Fruit fly (Drosophila melanogaster): Measurements from ENCODE around the gene CYLD.

The CYLD gene

dm6 chr2L:10276846-10277245 lies 22.8 kb downstream of the CYLD start (continued):
- TF ChIP-seq CG8290 (GFP tag; optimal IDR thresholded peaks at IDR 0.05) (no peak), CG8290 (tag; optimal IDR thresholded peaks at IDR 0.05) (no peak), Gsc (GFP tag; IDR thresholded peaks at IDR 0.05) (no peak), h (optimal IDR thresholded peaks at IDR 0.05) (no peak), zfh1 (GFP tag; IDR thresholded peaks at IDR 0.05) (peak; percentile 62), CG10147 (GFP tag; optimal IDR thresholded peaks at IDR 0.05) (no peak), Chrac-16 (GFP tag; optimal IDR thresholded peaks at IDR 0.05) (peak; percentile 14), Atf3 (GFP tag; optimal IDR thresholded peaks at IDR 0.05) (no peak), CG1792 (GFP tag; optimal IDR thresholded peaks at IDR 0.05) (peak; percentile 15), chm (GFP tag; IDR thresholded peaks at IDR 0.05) (no peak), HLHmδ (GFP tag; optimal IDR thresholded peaks at IDR 0.05) (no peak), Mrtf (GFP tag; IDR thresholded peaks at IDR 0.05) (no peak), oc (tag; optimal IDR thresholded peaks at IDR 0.05) (no peak), tup (GFP tag; optimal IDR thresholded peaks at IDR 0.05) (no peak), fd3F (GFP tag; optimal IDR thresholded peaks at IDR 0.05) (no peak), CG2875 (GFP tag; optimal IDR thresholded peaks at IDR 0.05) (no peak), CG13287 (GFP tag; IDR thresholded peaks at IDR 0.05; ENCODE audit: partially characterized antibody) (no peak), pros (GFP tag; optimal IDR thresholded peaks at IDR 0.05) (no peak), CG17829 (tag; optimal IDR thresholded peaks at IDR 0.05) (no peak), crc (GFP tag; optimal IDR thresholded peaks at IDR 0.05) (no peak), CG14014 (GFP tag; IDR thresholded peaks at IDR 0.05) (peak; percentile 28; the same call in 1 of the 2 replicates), ken (GFP tag; IDR thresholded peaks at IDR 0.05) (0 out of 3 replicates have a peak, but pooled peaks have one; percentile 46), Ptx1 (GFP tag; IDR thresholded peaks at IDR 0.05) (peak; percentile 40; the same call in 1 of the 2 replicates), CG8359 (GFP tag; optimal IDR thresholded peaks at IDR 0.05; ENCODE audit: borderline replicate concordance) (no peak), Hmr (GFP tag; optimal IDR thresholded peaks at IDR 0.05) (no peak), CTCF (GFP tag; optimal IDR thresholded peaks at IDR 0.05) (no peak), dpn (GFP tag; optimal IDR thresholded peaks at IDR 0.05) (peak; percentile 5 to 22), CG12942 (GFP tag; optimal IDR thresholded peaks at IDR 0.05) (no peak), CG9797 (GFP tag; optimal IDR thresholded peaks at IDR 0.05) (no peak), cad (GFP tag; optimal IDR thresholded peaks at IDR 0.05) (no peak), sna (GFP tag; IDR thresholded peaks at IDR 0.05; ENCODE audit: partially characterized antibody) (no peak), tll (GFP tag; optimal IDR thresholded peaks at IDR 0.05) (no peak), gfzf (GFP tag; optimal IDR thresholded peaks at IDR 0.05) (no peak), slou (GFP tag; optimal IDR thresholded peaks at IDR 0.05) (no peak), CG2199 (GFP tag; IDR thresholded peaks at IDR 0.05) (0 out of 3 replicates have a peak, but pooled peaks have one; percentile 34), Ets65A (GFP tag) (peak; percentile 53), Dbx (GFP tag; IDR thresholded peaks at IDR 0.05) (no peak), CG18764 (GFP tag; optimal IDR thresholded peaks at IDR 0.05) (no peak), ac (GFP tag; optimal IDR thresholded peaks at IDR 0.05) (no peak), CG8944 (GFP tag; optimal IDR thresholded peaks at IDR 0.05) (peak; percentile 4), E2f1 (GFP tag; IDR thresholded peaks at IDR 0.05) (peak; percentile 38; the same call in 1 of the 2 replicates), Deaf1 (tag; optimal IDR thresholded peaks at IDR 0.05) (no peak), CG16863 (GFP tag; optimal IDR thresholded peaks at IDR 0.05) (peak; percentile 15), dysf (GFP tag; IDR thresholded peaks at IDR 0.05) (no peak), Ravus (GFP tag; IDR thresholded peaks at IDR 0.05) (no peak), maf-S (GFP tag; optimal IDR thresholded peaks at IDR 0.05) (no peak), trh (GFP tag; optimal IDR thresholded peaks at IDR 0.05) (no peak), tio (GFP tag; optimal IDR thresholded peaks at IDR 0.05) (no peak), ham (GFP tag; IDR thresholded peaks at IDR 0.05) (no peak), CG17328 (GFP tag; IDR thresholded peaks at IDR 0.05) (peak; percentile 59), Xrp1 (GFP tag; IDR thresholded peaks at IDR 0.05) (peak; percentile 14; the same call in 1 of the 2 replicates), grn (GFP tag; optimal IDR thresholded peaks at IDR 0.05) (no peak), CG43689 (GFP tag; IDR thresholded peaks at IDR 0.05) (no peak), Bdp1 (GFP tag; optimal IDR thresholded peaks at IDR 0.05) (no peak)
